Worm (Caenorhabditis elegans): Measurements from ENCODE around the gene Y81G3A.4.
"Not testable (repeated sequence)": the region's sequence is repeated elsewhere in the genome, so short reads cannot be mapped to it uniquely, and the experiment has no call there.

Gene Y81G3A.4

DNA sequence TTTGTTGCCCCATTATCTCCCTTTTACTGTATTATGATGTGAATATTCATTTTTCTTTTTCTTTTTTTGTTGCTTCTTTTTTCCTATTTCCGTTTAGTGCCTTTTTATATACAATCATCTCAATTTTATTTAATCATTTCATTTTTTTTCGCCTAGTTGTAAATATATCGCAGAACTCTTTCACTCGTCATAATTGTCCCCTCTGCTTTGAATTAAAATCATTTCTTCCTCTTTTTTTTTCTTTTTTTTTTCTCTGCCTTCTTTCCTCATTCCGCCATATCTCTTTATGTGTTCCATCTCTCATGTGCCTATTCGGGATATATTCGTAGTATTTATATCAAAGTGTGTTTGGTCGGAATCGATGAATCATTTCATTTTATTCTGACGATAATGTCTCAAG, at the start of gene Y81G3A.4:
Gene Y81G3A.4 (plus strand): TSS at position 301 of the 400 bp plus-strand sequence.
- no peak for TF ChIP-seq W03F9.2 (tag; optimal IDR thresholded peaks at IDR 0.05)
- TF ChIP-seq dao-5 (tag; optimal IDR thresholded peaks at IDR 0.05) = no peak

ce11 chrII:13043433-13044054, 47.7 kb upstream of the Y81G3A.4 start, which contains the start of gene puf-6:
TSS of gene puf-6 (minus strand) at chrII:13043445.
- TF ChIP-seq him-1, W03F9.2, dao-5 (tag; optimal IDR thresholded peaks at IDR 0.05): not testable (repeated sequence)

DNA sequence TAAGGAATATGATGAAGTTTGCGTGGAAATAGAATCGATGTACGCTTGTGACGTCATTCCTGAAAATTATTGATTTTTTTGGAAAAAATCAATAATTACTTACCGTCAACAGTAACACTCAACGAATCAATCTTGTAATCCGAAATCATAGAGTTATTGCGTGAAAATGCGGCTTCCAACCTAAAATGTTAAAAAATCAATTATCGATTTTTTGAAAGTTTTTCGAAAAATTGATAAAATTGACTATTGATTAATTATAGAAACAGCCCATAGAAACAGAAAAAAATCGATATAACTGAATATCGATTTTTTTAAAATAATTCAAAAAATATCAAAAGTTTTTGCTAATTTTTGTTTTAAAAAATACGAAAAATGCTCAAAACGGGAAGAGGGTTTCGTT, 44.1 kb upstream of the Y81G3A.4 start, which contains the start of gene F42G4.7:
Gene F42G4.7 (minus strand): TSS at position 185 of the 400 bp plus-strand sequence.
- not testable (repeated sequence) for TF ChIP-seq him-1, W03F9.2, dao-5 (tag; optimal IDR thresholded peaks at IDR 0.05)

DNA sequence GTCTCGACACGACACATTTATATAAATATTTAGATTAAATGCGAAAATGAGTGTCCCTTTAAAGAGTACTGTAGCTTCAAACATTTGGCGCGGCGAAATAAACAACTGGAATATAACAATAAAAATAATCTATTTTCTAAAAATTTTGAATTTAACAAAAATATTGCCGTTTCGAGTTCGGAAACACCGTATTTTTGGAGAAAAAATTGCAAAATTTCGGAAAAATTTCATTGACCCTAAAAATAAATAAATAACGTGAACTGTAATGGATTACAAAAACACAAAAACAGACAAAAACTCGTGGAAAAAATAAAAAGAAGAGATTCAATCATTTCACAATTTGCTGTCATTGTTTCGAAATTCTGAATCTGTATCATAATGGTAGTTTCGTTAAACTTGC, 43.6 kb upstream of the Y81G3A.4 start, which contains the start of gene F42G4.2:
Gene F42G4.2 (plus strand): TSS at position 301 of the 400 bp plus-strand sequence.
- TF ChIP-seq dao-5, W03F9.2, him-1 (tag; optimal IDR thresholded peaks at IDR 0.05): not testable (repeated sequence)

- no peak for TF ChIP-seq dao-5 (tag; optimal IDR thresholded peaks at IDR 0.05)
- no peak for TF ChIP-seq him-1 (tag; optimal IDR thresholded peaks at IDR 0.05)
- TF ChIP-seq W03F9.2 (tag; optimal IDR thresholded peaks at IDR 0.05) = no peak
These were observed 41.2 kb upstream of the Y81G3A.4 start for ce11 chrII:13050050-13050449.

DNA sequence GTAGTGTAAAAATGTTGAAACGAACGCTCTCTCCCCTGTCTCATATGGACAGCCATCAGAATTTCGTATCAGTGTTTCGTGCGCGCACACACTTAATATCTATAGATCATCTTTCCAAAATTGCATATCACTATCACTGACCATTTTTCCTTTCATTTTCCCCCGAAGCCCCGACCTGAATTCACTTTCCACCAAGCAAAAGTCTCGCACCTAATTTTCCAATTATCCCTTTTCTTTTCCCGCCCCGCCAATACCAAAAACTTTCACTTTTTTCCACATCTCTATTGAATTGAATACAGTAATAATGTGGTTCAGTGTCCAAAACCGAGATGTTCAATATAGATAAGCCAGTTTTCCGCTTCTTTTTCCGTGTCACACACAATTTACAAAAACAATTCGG, 37.8 kb upstream of the Y81G3A.4 start:
- no peak for TF ChIP-seq dao-5 (tag; optimal IDR thresholded peaks at IDR 0.05)

- no peak for TF ChIP-seq W03F9.2 (tag; optimal IDR thresholded peaks at IDR 0.05)
- TF ChIP-seq him-1 (tag; optimal IDR thresholded peaks at IDR 0.05) = no peak
- TF ChIP-seq dao-5 (tag; optimal IDR thresholded peaks at IDR 0.05) = no peak
These were observed 34.6 kb upstream of the Y81G3A.4 start, which contains the start of gene zyx-1 for ce11 chrII:13056580-13056979. TSS of gene zyx-1 (plus strand) at chrII:13056910.

ce11 chrII:13059196-13059595, 32.0 kb upstream of the Y81G3A.4 start:
- TF ChIP-seq him-1 (tag; optimal IDR thresholded peaks at IDR 0.05) (no peak), dao-5 (tag; optimal IDR thresholded peaks at IDR 0.05) (no peak), W03F9.2 (tag; optimal IDR thresholded peaks at IDR 0.05) (no peak)

ce11 chrII:13065251-13065650, 26.0 kb upstream of the Y81G3A.4 start:
- TF ChIP-seq him-1 (tag; optimal IDR thresholded peaks at IDR 0.05) (no peak), dao-5 (tag; optimal IDR thresholded peaks at IDR 0.05) (no peak), W03F9.2 (tag; optimal IDR thresholded peaks at IDR 0.05) (no peak)

DNA sequence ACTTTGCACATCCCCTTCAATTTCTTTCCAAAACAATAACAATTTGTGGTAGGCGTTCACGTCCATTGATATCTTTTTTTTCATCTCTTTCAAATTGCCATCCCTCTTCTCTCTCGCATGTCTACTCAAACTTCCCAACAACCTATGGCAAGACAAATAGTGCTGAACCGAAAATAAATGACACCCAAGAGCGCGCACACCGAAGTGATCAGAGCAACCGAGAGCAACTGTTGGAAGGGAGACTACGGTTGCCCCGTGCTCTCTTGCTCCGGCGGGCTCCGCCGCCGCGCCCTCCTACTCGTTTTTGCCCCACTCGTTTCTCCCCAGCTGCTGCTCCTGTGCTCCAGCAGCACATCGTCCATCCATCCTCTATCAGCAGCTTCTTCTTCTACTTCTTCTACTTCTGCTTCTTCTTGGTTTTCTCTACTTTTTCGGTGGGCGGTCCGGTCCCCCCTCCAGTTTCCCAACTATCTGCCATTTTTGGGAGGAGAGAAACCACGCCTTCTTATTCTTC, 24.4 kb upstream of the Y81G3A.4 start:
- TF ChIP-seq dao-5 (tag; optimal IDR thresholded peaks at IDR 0.05) = no peak
- TF ChIP-seq him-1 (tag; optimal IDR thresholded peaks at IDR 0.05) = no peak
- TF ChIP-seq W03F9.2 (tag; optimal IDR thresholded peaks at IDR 0.05) = no peak

ce11 chrII:13073102-13073501, 18.1 kb upstream of the Y81G3A.4 start, which contains the start of gene F42G4.5:
TSS of gene F42G4.5 (plus strand) at chrII:13073480.
- TF ChIP-seq dao-5 (tag; optimal IDR thresholded peaks at IDR 0.05) (no peak), him-1 (tag; optimal IDR thresholded peaks at IDR 0.05) (no peak), W03F9.2 (tag; optimal IDR thresholded peaks at IDR 0.05) (no peak)

DNA sequence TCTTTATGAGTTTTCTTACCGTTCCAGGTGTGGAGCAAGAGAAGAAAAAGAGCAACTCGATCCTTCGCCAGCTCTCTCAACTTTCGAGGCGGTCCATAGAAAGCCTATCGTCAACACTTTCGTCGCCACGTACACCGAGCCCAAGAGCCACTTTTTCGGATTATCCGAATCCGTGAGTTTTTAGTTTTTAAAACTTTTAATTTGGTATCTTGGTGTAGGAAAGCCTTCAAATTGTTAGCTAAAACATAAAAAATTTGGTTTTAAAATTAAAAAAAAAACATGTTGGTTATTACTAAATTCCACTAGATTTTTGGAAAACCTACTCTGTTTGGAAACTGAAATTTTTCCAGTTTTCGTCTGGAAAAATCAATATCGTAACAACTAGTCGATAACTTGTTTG, 17.5 kb upstream of the Y81G3A.4 start:
- TF ChIP-seq W03F9.2 (tag; optimal IDR thresholded peaks at IDR 0.05) = no peak

DNA sequence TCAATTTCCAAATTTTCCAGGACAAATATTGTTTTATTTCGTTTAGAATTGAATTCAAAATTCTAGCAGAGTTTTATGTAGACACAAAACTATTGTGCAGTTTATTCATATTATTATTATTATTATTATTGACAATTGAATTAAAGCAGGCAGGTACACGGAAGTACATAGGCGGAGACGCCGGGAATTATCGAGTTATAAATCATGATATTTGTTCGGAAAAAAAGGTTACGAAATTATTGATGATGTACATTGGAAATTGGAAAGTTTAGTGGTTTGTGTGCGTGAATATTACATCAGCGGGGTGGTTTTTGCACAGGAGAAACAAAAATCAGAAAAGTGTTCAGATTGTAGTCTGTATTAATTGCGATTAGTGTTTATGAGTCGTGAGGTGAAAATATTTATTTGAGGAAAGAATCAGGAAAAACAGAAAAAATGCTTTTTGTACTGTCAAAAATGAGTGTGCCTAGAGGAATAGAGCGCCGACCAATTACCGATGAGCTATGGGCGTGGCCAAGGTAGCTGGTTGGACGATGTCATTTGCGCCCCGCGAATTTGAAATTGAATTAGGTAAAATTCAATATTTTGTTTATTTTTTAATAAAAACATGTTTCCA, 14.8 kb upstream of the Y81G3A.4 start:
- TF ChIP-seq dao-5 (tag; optimal IDR thresholded peaks at IDR 0.05) = no peak
- no peak for TF ChIP-seq W03F9.2 (tag; optimal IDR thresholded peaks at IDR 0.05)
- TF ChIP-seq him-1 (tag; optimal IDR thresholded peaks at IDR 0.05) = no peak

DNA sequence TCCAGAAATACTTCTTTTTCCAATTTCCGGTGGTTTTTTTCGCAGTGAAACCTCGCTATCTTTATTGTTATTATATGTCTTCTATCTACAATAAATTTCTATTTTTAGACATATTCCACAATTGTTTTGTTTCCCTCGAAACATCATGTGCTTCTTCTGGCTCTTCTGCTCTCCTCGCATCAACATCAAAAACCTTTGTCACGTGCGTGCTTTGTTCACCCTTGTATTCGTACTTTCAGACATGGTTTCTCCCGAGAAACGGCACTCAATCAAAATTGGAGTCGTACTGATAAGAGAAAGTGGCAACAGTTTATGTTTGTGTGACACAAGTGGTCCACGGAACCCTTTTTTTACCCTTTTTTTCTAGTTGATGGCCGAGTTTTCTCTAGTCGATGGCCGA, 13.5 kb upstream of the Y81G3A.4 start:
- TF ChIP-seq him-1 (tag; optimal IDR thresholded peaks at IDR 0.05) (no peak), W03F9.2 (tag; optimal IDR thresholded peaks at IDR 0.05) (no peak)

Measured in whole organism, L4/young adult.